Fruit fly (Drosophila melanogaster) whole organism, prepupa: Measurements from ENCODE around the gene CG9133.

ENCODE experiments used
- CG10669 ChIP-seq: fragments of 200-800 bp; sonication (Bioruptor generic); optimal IDR thresholded peaks from 3 replicates; lab custom pipeline; 2018; ENCODE audit warnings: missing biosample characterization, mild to moderate bottlenecking, missing genetic modification characterization, moderate library complexity
- CG11762 ChIP-seq: fragments of 200-800 bp; sonication (Bioruptor generic); optimal IDR thresholded peaks from 3 replicates; lab custom pipeline; 2016; ENCODE audit warnings: missing biosample characterization, missing genetic modification characterization; ENCODE audit not compliant: insufficient read depth
- CG11902 ChIP-seq: fragments of 200-800 bp; sonication (Bioruptor generic); optimal IDR thresholded peaks from 3 replicates; lab custom pipeline; 2016; ENCODE audit warnings: missing biosample characterization, missing genetic modification characterization
- CG15336 ChIP-seq: fragments of 200-800 bp; sonication (Bioruptor generic); IDR thresholded peaks from 2 replicates; pipeline ENCODE4 v1.3.6; 2022; ENCODE audit warnings: missing biosample characterization, missing genetic modification characterization
- CG3032 ChIP-seq: fragments of 200-800 bp; optimal IDR thresholded peaks from 2 replicates; lab custom pipeline; 2019; ENCODE audit warnings: missing biosample characterization, mild to moderate bottlenecking, missing genetic modification characterization, moderate library complexity
- CG31627 ChIP-seq: fragments of 200-800 bp; sonication (Bioruptor generic); optimal IDR thresholded peaks from 3 replicates; lab custom pipeline; 2016; ENCODE audit warnings: missing biosample characterization, missing genetic modification characterization
- CG34406 ChIP-seq: fragments of 200-800 bp; sonication (Bioruptor generic); optimal IDR thresholded peaks from 3 replicates; lab custom pipeline; 2016; ENCODE audit warnings: missing biosample characterization, missing genetic modification characterization
- CG4318 ChIP-seq: fragments of 200-800 bp; sonication (Bioruptor generic); optimal IDR thresholded peaks from 3 replicates; lab custom pipeline; 2017; ENCODE audit warnings: missing biosample characterization, mild to moderate bottlenecking, missing genetic modification characterization
- CG7368 ChIP-seq: fragments of 200-800 bp; sonication (Bioruptor generic); optimal IDR thresholded peaks from 3 replicates; lab custom pipeline; 2016; ENCODE audit warnings: missing biosample characterization, missing genetic modification characterization
- CG9139 ChIP-seq: fragments of 200-800 bp; sonication (Bioruptor generic); optimal IDR thresholded peaks from 3 replicates; lab custom pipeline; 2017; ENCODE audit warnings: missing biosample characterization, mild to moderate bottlenecking, missing genetic modification characterization
- Met ChIP-seq: fragments of 200-800 bp; sonication (Bioruptor generic); optimal IDR thresholded peaks from 3 replicates; lab custom pipeline; 2016; ENCODE audit warnings: missing biosample characterization, missing genetic modification characterization
- OdsH ChIP-seq: fragments of 200-800 bp; sonication (Bioruptor generic); optimal IDR thresholded peaks from 3 replicates; lab custom pipeline; 2016; ENCODE audit warnings: missing biosample characterization, missing genetic modification characterization
- Sox14 ChIP-seq: fragments of 200-800 bp; sonication (Bioruptor generic); optimal IDR thresholded peaks from 3 replicates; lab custom pipeline; 2016; ENCODE audit warnings: missing biosample characterization, missing genetic modification characterization
- acj6 ChIP-seq: fragments of 200-800 bp; sonication (Bioruptor generic); optimal IDR thresholded peaks from 3 replicates; lab custom pipeline; 2016; ENCODE audit warnings: missing biosample characterization, missing genetic modification characterization
- cyc ChIP-seq: fragments of 200-800 bp; sonication (Bioruptor generic); optimal IDR thresholded peaks from 3 replicates; lab custom pipeline; 2016; ENCODE audit warnings: missing biosample characterization, missing genetic modification characterization
- eg ChIP-seq: fragments of 200-800 bp; sonication (Bioruptor generic); IDR thresholded peaks from 3 replicates; pipeline ENCODE4 v1.3.6; 2022; ENCODE audit warnings: missing biosample characterization, missing genetic modification characterization
- esn ChIP-seq: fragments of 200-800 bp; sonication (Bioruptor generic); optimal IDR thresholded peaks from 2 replicates; lab custom pipeline; 2016; ENCODE audit warnings: missing biosample characterization, mild to moderate bottlenecking, missing genetic modification characterization, moderate library complexity
- fkh ChIP-seq: fragments of 200-800 bp; sonication (Bioruptor generic); optimal IDR thresholded peaks from 3 replicates; lab custom pipeline; 2017; ENCODE audit warnings: missing biosample characterization, mild to moderate bottlenecking, missing genetic modification characterization, moderate library complexity
- net ChIP-seq: fragments of 200-800 bp; sonication (Bioruptor generic); optimal IDR thresholded peaks from 3 replicates; lab custom pipeline; 2016; ENCODE audit warnings: missing biosample characterization, missing genetic modification characterization
- salr ChIP-seq, 2 experiments: fragments of 200-800 bp; sonication (Bioruptor generic); optimal IDR thresholded peaks; 3 replicates each; lab custom pipeline; 2016 to 2018; ENCODE audit warnings: missing biosample characterization in 2 of 2, missing genetic modification characterization in 2 of 2, mild to moderate bottlenecking in 1 of 2
- svp ChIP-seq: fragments of 200-800 bp; sonication (Bioruptor generic); peaks from one replicate; lab custom pipeline; 2016; ENCODE audit warnings: missing biosample characterization, missing genetic modification characterization
- topi ChIP-seq: fragments of 200-800 bp; sonication (Bioruptor generic); optimal IDR thresholded peaks from 3 replicates; lab custom pipeline; 2016; ENCODE audit warnings: missing biosample characterization, missing genetic modification characterization
- vri ChIP-seq: fragments of 200-800 bp; sonication (Bioruptor generic); optimal IDR thresholded peaks from 3 replicates; lab custom pipeline; 2016; ENCODE audit warnings: missing biosample characterization, mild to moderate bottlenecking, missing genetic modification characterization

Gene CG9133

dm6 chr3L:1300076-1300635 lies 48.3 kb downstream of the CG9133 start (continued):
- TF ChIP-seq salr (GFP tag; optimal IDR thresholded peaks at IDR 0.05; lab: Kevin White, UChicago) = no peak
- TF ChIP-seq CG9139 (GFP tag; lab: Kevin White, UChicago) = no peak
- peak; percentile 70 for TF ChIP-seq CG15336 (GFP tag; lab: Robert Waterston, UW)
- peak; percentile 60 for TF ChIP-seq acj6 (GFP tag; lab: Kevin White, UChicago)
- peak; percentile 68 for TF ChIP-seq CG34406 (GFP tag; lab: Kevin White, UChicago)
- no peak for TF ChIP-seq Met (GFP tag; lab: Kevin White, UChicago)
- TF ChIP-seq cyc (GFP tag; lab: Kevin White, UChicago) = peak; percentile 50
- TF ChIP-seq eg (GFP tag; lab: Robert Waterston, UW) = peak; percentile 68; the same call in 2 of the 3 replicates
- peak; percentile 37 for TF ChIP-seq CG11762 (GFP tag; lab: Kevin White, UChicago)
- TF ChIP-seq CG7368 (GFP tag; lab: Kevin White, UChicago) = no peak
- peak; percentile 70 for TF ChIP-seq net (GFP tag; lab: Kevin White, UChicago)
- no peak for TF ChIP-seq OdsH
- TF ChIP-seq esn = peak; percentile 82
- TF ChIP-seq CG3032 (tag; lab: Kevin White, UChicago) = peak; percentile 58

DNA sequence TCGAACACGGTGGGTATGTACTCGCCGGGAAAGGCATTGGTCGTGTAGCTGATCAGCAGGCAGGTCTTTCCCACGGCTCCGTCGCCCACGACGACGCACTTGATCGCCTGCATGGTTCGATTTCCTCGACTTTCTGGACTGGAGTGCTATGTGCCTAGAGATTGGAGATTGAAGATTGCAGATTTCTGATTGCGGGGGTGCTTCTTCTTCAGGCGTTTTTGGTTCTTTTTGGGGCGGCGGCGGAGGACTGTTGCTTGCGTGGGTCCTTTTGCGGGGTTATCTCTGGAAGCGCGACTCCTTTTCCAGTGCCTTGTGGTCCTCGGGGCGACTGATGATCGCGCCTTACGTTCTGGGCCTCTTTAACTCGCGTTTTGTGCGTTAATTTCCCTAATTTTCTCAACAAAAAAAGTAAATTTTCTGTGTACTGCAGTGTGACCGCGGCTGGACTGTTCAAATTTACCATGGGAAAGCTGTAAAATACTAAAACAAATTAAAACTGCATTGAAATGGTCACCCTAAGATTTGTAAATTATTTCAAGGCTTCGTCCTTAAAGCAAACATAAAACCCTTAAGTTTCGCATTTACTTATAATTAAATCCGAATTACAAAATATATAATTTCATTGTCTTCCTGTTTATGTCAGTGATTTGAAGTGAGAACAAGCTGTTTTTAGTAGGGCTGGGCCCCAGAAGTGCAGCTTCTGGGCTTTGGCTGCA lies 50.6 kb downstream of the CG9133 start, which contains the start of the genes Rac1 and Acat2:
Gene Rac1, minus strand, starts transcription at position 450 of the 716 bp plus-strand sequence.
Gene Acat2, plus strand, starts transcription at position 711 of the 716 bp plus-strand sequence.
- no peak for TF ChIP-seq CG10669 (GFP tag; lab: Kevin White, UChicago)
- peak; percentile 1 for TF ChIP-seq CG31627
- TF ChIP-seq fkh = peak; percentile 56
- TF ChIP-seq Sox14 = peak; percentile 48

DNA sequence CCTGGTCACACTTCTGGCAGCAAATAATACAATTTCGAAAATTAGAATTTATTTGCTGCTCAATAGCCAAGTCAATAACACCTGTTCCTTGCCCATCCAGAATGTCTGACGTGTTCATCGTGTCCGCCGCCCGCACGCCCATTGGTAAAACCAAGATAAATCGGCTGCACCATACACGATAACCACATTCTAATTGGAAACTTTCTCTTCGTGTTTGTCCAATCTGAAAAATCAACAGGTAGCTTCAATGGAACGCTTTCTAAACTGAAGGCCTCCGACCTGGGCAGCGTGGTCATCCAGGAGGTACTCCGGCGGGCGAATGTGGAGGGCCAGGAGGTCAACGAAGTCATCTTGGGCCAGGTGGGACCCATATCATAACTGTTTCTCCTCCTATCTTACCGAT lies 51.1 kb downstream of the CG9133 start:
- TF ChIP-seq vri = no peak
- TF ChIP-seq CG9139 (GFP tag; lab: Kevin White, UChicago) = no peak
- TF ChIP-seq CG11902 (GFP tag; lab: Kevin White, UChicago) = no peak
- no peak for TF ChIP-seq topi (GFP tag; lab: Kevin White, UChicago)
- no peak for TF ChIP-seq CG34406 (GFP tag; lab: Kevin White, UChicago)

DNA sequence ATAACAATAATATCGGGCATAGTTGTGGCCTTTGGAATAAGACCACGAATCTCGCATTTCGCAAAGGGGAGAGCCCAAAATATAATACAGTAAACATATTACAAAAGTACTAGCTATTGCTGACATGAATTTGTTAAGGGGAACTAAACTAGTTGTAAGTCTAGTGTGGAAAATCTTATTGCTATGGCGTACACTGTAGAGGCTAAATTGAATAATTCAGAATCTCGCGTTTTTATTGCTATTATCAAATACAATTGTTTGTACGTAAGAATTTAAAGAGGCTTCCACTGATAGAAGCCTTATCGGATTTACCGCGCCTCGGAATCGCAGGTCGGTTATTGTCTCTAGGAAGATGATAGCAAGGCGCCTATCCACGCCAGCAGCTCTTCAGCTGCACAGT lies 53.5 kb downstream of the CG9133 start:
- no peak for TF ChIP-seq CG4318 (GFP tag; lab: Kevin White, UChicago)
- TF ChIP-seq svp = peak; percentile 90
- TF ChIP-seq vri = peak; percentile 91
